Worm (Caenorhabditis elegans): ENCODE data around the gene C17F4.11.

DNA sequence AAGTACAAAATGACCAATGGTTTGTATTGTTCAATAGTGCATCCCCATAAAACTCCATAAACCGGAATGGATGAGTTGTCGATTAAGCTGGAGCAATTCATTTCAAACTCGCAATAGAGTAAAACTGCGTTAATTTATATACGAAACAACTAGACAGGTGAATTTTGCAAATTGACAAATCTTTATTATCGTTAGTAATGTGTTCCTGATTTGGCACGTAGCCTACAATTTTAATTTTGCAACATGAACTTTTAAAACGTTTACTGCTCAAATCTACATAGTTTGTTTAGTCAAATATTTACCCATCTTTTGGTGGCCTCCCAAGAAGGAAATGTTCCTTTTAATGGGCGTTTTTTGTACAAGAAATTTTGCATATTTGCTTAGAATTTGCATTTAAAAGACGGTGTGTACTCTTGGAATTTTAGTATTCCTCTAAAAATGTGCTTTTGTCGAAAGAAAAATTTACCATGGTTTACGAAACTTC, at the start of gene C17F4.11, which contains the start of gene srz-67:
- no peak for TF ChIP-seq nhr-25 (tag; optimal IDR thresholded peaks at IDR 0.05)
- TF ChIP-seq nhr-76 (tag; optimal IDR thresholded peaks at IDR 0.05): no peak
